Worm (Caenorhabditis elegans) whole organism, L1 larva: ENCODE results near the gene C13G3.12.

Source experiments
- C16A3.4 ChIP-seq: fragments of 150-350 bp; optimal IDR thresholded peaks from 2 replicates; lab custom pipeline; 2014; ENCODE audit warnings: missing biosample characterization, missing genetic modification characterization
- aha-1 ChIP-seq: fragments of 150-350 bp; optimal IDR thresholded peaks from 2 replicates; lab custom pipeline; 2014; ENCODE audit warnings: missing biosample characterization, missing genetic modification characterization
- alr-1 ChIP-seq: fragments of 200-800 bp; sonication (Bioruptor generic); optimal IDR thresholded peaks from 2 replicates; lab custom pipeline; 2018; ENCODE audit warnings: borderline replicate concordance, mild to moderate bottlenecking, missing genetic modification characterization, missing compliant biosample characterization
- blmp-1 ChIP-seq: fragments of 150-350 bp; optimal IDR thresholded peaks from 2 replicates; lab custom pipeline; 2014; ENCODE audit warnings: missing biosample characterization, missing genetic modification characterization
- ceh-8 ChIP-seq: fragments of 200-800 bp; sonication (Bioruptor generic); optimal IDR thresholded peaks from 2 replicates; lab custom pipeline; 2018; ENCODE audit warnings: mild to moderate bottlenecking, missing genetic modification characterization, moderate library complexity, missing compliant biosample characterization
- ceh-82 ChIP-seq, 3 experiments: fragments of 150-350 bp in 1 of 3; sonication (generic microtip) in 2 of 3; optimal IDR thresholded peaks; 2 replicates each; lab custom pipeline; 2014 to 2017; ENCODE audit warnings: missing biosample characterization in 3 of 3, missing genetic modification characterization in 3 of 3
- ces-1 ChIP-seq: fragments of 150-350 bp; optimal IDR thresholded peaks from 2 replicates; lab custom pipeline; 2014; ENCODE audit warnings: missing biosample characterization, missing genetic modification reagents, missing genetic modification characterization
- dsc-1 ChIP-seq: sonication (generic microtip); optimal IDR thresholded peaks from 2 replicates; lab custom pipeline; 2016; ENCODE audit warnings: mild to moderate bottlenecking, missing genetic modification characterization, missing compliant biosample characterization
- efl-1 ChIP-seq, 4 experiments: fragments of 150-350 bp; optimal IDR thresholded peaks in 3 of 4; peaks in 1 of 4; 1 replicate in 1 of 4; 2 replicates in 3 of 4; lab custom pipeline; 2014; ENCODE audit warnings: missing biosample characterization in 2 of 4, missing genetic modification characterization in 2 of 4, missing genetic modification reagents in 2 of 4
- egl-27 ChIP-seq, 2 experiments: fragments of 150-350 bp in 1 of 2; sonication (generic microtip); optimal IDR thresholded peaks; 3 replicates each; lab custom pipeline; 2017 to 2018; ENCODE audit warnings: missing biosample characterization in 2 of 2, missing genetic modification characterization in 2 of 2, missing genetic modification reagents in 2 of 2
- elt-3 ChIP-seq, 6 experiments: fragments of 150-350 bp in 1 of 6; sonication (generic microtip); optimal IDR thresholded peaks; 2 replicates each; lab custom pipeline; 2017 to 2018; ENCODE audit warnings: missing biosample characterization in 6 of 6, missing genetic modification characterization in 6 of 6, inconsistent platforms in 1 of 6
- ets-5 ChIP-seq: fragments of 200-800 bp; sonication (Bioruptor generic); IDR thresholded peaks from 2 replicates; pipeline ENCODE4 v1.3.6; 2022; ENCODE audit warnings: missing genetic modification characterization, missing compliant biosample characterization
- fkh-8 ChIP-seq: sonication (generic microtip); optimal IDR thresholded peaks from 2 replicates; lab custom pipeline; 2016; ENCODE audit warnings: mild to moderate bottlenecking, missing genetic modification characterization, missing compliant biosample characterization
- hlh-4 ChIP-seq: sonication (generic microtip); optimal IDR thresholded peaks from 2 replicates; lab custom pipeline; 2016; ENCODE audit warnings: mild to moderate bottlenecking, missing genetic modification characterization, missing compliant biosample characterization
- irx-1 ChIP-seq: sonication (generic microtip); optimal IDR thresholded peaks from 2 replicates; lab custom pipeline; 2016; ENCODE audit warnings: missing genetic modification characterization, missing compliant biosample characterization
- jun-1 ChIP-seq: fragments of 150-350 bp; optimal IDR thresholded peaks from 2 replicates; lab custom pipeline; 2014; ENCODE audit warnings: missing biosample characterization, missing genetic modification reagents, missing genetic modification characterization
- lin-14 ChIP-seq: fragments of 200-800 bp; sonication (Bioruptor generic); optimal IDR thresholded peaks from 2 replicates; lab custom pipeline; 2018; ENCODE audit warnings: mild to moderate bottlenecking, missing genetic modification characterization, moderate library complexity, missing compliant biosample characterization
- lin-35 ChIP-seq, 2 experiments: fragments of 150-350 bp; optimal IDR thresholded peaks; 2 replicates each; lab custom pipeline; 2014; ENCODE audit warnings: missing biosample characterization in 2 of 2, missing genetic modification characterization in 2 of 2, missing genetic modification reagents in 2 of 2
- lir-3 ChIP-seq: sonication (generic microtip); optimal IDR thresholded peaks from 2 replicates; lab custom pipeline; 2016; ENCODE audit warnings: mild to moderate bottlenecking, missing genetic modification characterization, moderate library complexity, missing compliant biosample characterization; ENCODE audit not compliant: poor library complexity
- lsy-2 ChIP-seq, 2 experiments: fragments of 150-350 bp; optimal IDR thresholded peaks; 2 replicates each; lab custom pipeline; 2014; ENCODE audit warnings: missing biosample characterization in 2 of 2, missing genetic modification characterization in 2 of 2
- mdl-1 ChIP-seq, 2 experiments: fragments of 150-350 bp; optimal IDR thresholded peaks; 2 replicates each; lab custom pipeline; 2014 to 2017; ENCODE audit warnings: missing biosample characterization in 2 of 2, missing genetic modification characterization in 2 of 2, inconsistent platforms in 1 of 2
- mep-1 ChIP-seq: fragments of 150-350 bp; optimal IDR thresholded peaks from 2 replicates; lab custom pipeline; 2014; ENCODE audit warnings: missing biosample characterization, missing genetic modification characterization
- nhr-19 ChIP-seq: fragments of 200-800 bp; sonication (Bioruptor generic); conservative IDR thresholded peaks from 2 replicates; pipeline ENCODE4 v1.3.6; 2022; ENCODE audit warnings: missing genetic modification characterization, missing compliant biosample characterization
- nhr-20 ChIP-seq: sonication (generic microtip); optimal IDR thresholded peaks from 2 replicates; lab custom pipeline; 2016; ENCODE audit warnings: mild to moderate bottlenecking, missing genetic modification characterization, missing compliant biosample characterization
- nhr-71 ChIP-seq: sonication (generic microtip); optimal IDR thresholded peaks from 2 replicates; lab custom pipeline; 2016; ENCODE audit warnings: mild to moderate bottlenecking, missing genetic modification characterization, moderate library complexity, missing compliant biosample characterization
- nhr-76 ChIP-seq: sonication (generic microtip); optimal IDR thresholded peaks from 2 replicates; lab custom pipeline; 2017; ENCODE audit warnings: missing biosample characterization, missing genetic modification characterization
- nhr-77 ChIP-seq: fragments of 150-350 bp; optimal IDR thresholded peaks from 2 replicates; lab custom pipeline; 2014; ENCODE audit warnings: missing biosample characterization, missing genetic modification characterization
- nhr-85 ChIP-seq: sonication (generic microtip); peaks from one replicate; lab custom pipeline; 2016; ENCODE audit warnings: missing genetic modification characterization, inconsistent platforms, missing compliant biosample characterization
- rnt-1 ChIP-seq: sonication (generic microtip); optimal IDR thresholded peaks from 2 replicates; lab custom pipeline; 2016; ENCODE audit warnings: mild to moderate bottlenecking, missing genetic modification characterization, moderate library complexity, missing compliant biosample characterization
- skn-1 ChIP-seq: fragments of 150-350 bp; optimal IDR thresholded peaks from 2 replicates; lab custom pipeline; 2014; ENCODE audit warnings: missing biosample characterization, missing genetic modification characterization
- snu-23 ChIP-seq: sonication (generic microtip); optimal IDR thresholded peaks from 2 replicates; lab custom pipeline; 2016; ENCODE audit warnings: missing genetic modification characterization, missing compliant biosample characterization
- sptf-1 ChIP-seq: fragments of 150-350 bp; optimal IDR thresholded peaks from 2 replicates; lab custom pipeline; 2014; ENCODE audit warnings: missing biosample characterization, missing genetic modification characterization
- tlp-1 ChIP-seq: fragments of 150-350 bp; optimal IDR thresholded peaks from 2 replicates; lab custom pipeline; 2014; ENCODE audit warnings: missing biosample characterization, missing genetic modification characterization
- unc-62 ChIP-seq: fragments of 150-350 bp; optimal IDR thresholded peaks from 2 replicates; lab custom pipeline; 2014; ENCODE audit warnings: missing biosample characterization, missing genetic modification reagents, missing genetic modification characterization
- unc-98 ChIP-seq: fragments of 200-800 bp; sonication (Bioruptor generic); IDR thresholded peaks from 2 replicates; pipeline ENCODE4 v1.3.6; 2022; ENCODE audit warnings: missing genetic modification characterization, missing compliant biosample characterization
- vab-15 ChIP-seq: sonication (generic microtip); optimal IDR thresholded peaks from 2 replicates; lab custom pipeline; 2017; ENCODE audit warnings: missing genotype, mild to moderate bottlenecking, missing genetic modification characterization, missing compliant biosample characterization
- zag-1 ChIP-seq: fragments of 150-350 bp; optimal IDR thresholded peaks from 2 replicates; lab custom pipeline; 2014; ENCODE audit warnings: missing biosample characterization, missing genetic modification characterization
- zip-4 ChIP-seq: fragments of 200-800 bp; sonication (Bioruptor generic); optimal IDR thresholded peaks from 2 replicates; lab custom pipeline; 2018; ENCODE audit warnings: mild to moderate bottlenecking, missing genetic modification characterization, moderate library complexity, missing compliant biosample characterization
- ztf-11 ChIP-seq, 2 experiments: sonication (generic microtip); optimal IDR thresholded peaks; 2 replicates each; lab custom pipeline; 2016 to 2017; ENCODE audit warnings: missing genetic modification characterization in 2 of 2, missing biosample characterization in 1 of 2, missing compliant biosample characterization in 1 of 2

The C13G3.12 gene

ce11 chrV:11065513-11065912 is 42.8 kb upstream of the C13G3.12 start, which contains the start of gene nlp-80:
Gene nlp-80, minus strand, starts transcription at chrV:11065613.
- TF ChIP-seq fkh-8 (tag; lab: Kevin White, UChicago) (peak; percentile 6), zip-4 (GFP tag; lab: Kevin White, UChicago) (no peak), ets-5 (no peak), nhr-77 (tag; lab: Kevin White, UChicago) (no peak), nhr-76 (no peak), ceh-8 (no peak)

DNA sequence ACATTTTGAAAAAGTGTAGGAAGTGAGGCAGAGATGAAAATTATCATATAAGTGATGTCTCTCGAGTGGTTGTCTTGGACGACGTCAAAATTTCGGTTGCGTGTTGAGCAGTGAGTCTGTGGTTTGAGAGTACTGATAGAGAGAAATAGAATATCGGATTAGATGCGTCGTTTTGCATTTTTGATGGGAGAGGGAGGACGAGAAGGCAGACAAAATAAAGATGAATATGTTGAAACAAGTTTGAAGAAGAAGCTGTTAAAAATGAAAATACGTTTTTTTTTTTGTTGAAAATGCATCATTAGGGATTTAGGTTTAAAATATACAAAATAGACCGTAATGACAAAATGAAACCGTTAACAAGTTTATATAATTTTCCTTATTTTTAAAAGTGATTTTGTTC is 40.4 kb upstream of the C13G3.12 start, which contains the start of gene T04C12.9:
TSS of gene T04C12.9 (minus strand) at position 101 of the 400 bp plus-strand sequence.
- TF ChIP-seq alr-1 (tag; lab: Kevin White, UChicago) (no peak), lsy-2 (tag; optimal IDR thresholded peaks at IDR 0.05; lab: Kevin White, UChicago) (no peak), efl-1 (optimal IDR thresholded peaks at IDR 0.05; lab: Kevin White, UChicago) (no peak), efl-1 (GFP tag; optimal IDR thresholded peaks at IDR 0.05 in 1 of 2; lab: Kevin White, UChicago) (no peak), irx-1 (tag; lab: Kevin White, UChicago) (no peak), vab-15 (tag; lab: Kevin White, UChicago) (no peak), lir-3 (tag; lab: Kevin White, UChicago) (no peak), hlh-4 (tag; lab: Kevin White, UChicago) (no peak), sptf-1 (tag; lab: Kevin White, UChicago) (no peak), snu-23 (GFP tag; lab: Kevin White, UChicago) (no peak), egl-27 (tag; optimal IDR thresholded peaks at IDR 0.05; lab: Kevin White, UChicago) (no peak), dsc-1 (tag; lab: Kevin White, UChicago) (no peak), unc-62 (no peak), ztf-11 (tag; optimal IDR thresholded peaks at IDR 0.05; lab: Kevin White, UChicago) (no peak), nhr-85 (tag; lab: Kevin White, UChicago) (no peak)

ce11 chrV:11061887-11062286 is 39.2 kb upstream of the C13G3.12 start:
- TF ChIP-seq unc-98 (GFP tag; lab: Robert Waterston, UW) (no peak), lin-35 (GFP tag; optimal IDR thresholded peaks at IDR 0.05; lab: Kevin White, UChicago) (peak in 1 of 2 experiments; percentile 15), nhr-85 (tag; lab: Kevin White, UChicago) (peak; percentile 70), snu-23 (GFP tag; lab: Kevin White, UChicago) (peak; percentile 40), blmp-1 (tag; lab: Kevin White, UChicago) (peak; percentile 90), mep-1 (tag; lab: Kevin White, UChicago) (peak; percentile 23), nhr-71 (tag; lab: Kevin White, UChicago) (peak; percentile 12), nhr-19 (no peak), nhr-77 (tag; lab: Kevin White, UChicago) (no peak), nhr-76 (no peak), nhr-20 (tag; lab: Kevin White, UChicago) (peak; percentile 36), lin-14 (GFP tag; lab: Kevin White, UChicago) (peak; percentile 62)

DNA sequence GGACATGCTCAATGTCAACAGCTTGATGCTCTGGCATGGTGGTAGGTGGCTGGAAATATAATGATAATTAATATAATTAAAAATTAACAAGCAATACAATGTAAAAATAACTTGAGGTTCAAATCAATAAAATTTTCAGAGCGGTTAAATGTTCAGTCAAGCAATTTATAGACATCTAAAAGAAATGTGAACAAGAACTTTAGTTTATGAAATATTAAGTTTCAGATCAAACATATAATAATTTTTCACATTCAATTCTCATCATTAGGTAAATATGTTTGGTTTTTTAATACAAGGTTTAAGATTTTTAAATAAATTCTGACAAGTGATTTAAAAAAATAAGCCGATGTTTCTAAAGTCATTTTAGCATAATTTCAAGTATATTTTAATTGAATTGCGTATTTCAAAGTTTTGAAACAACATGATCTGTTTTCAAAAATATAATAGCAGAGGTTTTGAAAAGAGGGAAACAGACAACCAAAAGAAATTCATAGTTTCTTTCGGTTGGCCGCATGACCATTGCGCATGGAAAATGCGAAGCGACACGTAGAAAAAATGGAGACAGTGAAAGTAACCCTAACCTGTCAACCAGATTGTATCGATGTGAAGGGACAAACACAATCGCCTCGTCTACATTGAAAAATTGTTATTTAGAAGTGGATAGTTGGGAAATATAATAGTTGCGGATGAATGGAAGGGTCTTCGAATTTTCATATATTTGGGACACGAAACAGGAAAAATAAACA is 37.7 kb upstream of the C13G3.12 start, which contains the start of gene T04C12.11:
TSS of gene T04C12.11 (minus strand) at position 51 of the 746 bp plus-strand sequence.
- TF ChIP-seq nhr-71 (tag; lab: Kevin White, UChicago) (peak; percentile 32), aha-1 (tag; lab: Kevin White, UChicago) (no peak), lin-14 (GFP tag; lab: Kevin White, UChicago) (peak; percentile 72), nhr-85 (tag; lab: Kevin White, UChicago) (peak; percentile 85), nhr-20 (tag; lab: Kevin White, UChicago) (peak; percentile 66), tlp-1 (tag; lab: Kevin White, UChicago) (no peak), snu-23 (GFP tag; lab: Kevin White, UChicago) (peak; percentile 65), mdl-1 (tag; optimal IDR thresholded peaks at IDR 0.05; lab: Kevin White, UChicago) (peak in 1 of 2 experiments; percentile 43), ceh-82 (tag; optimal IDR thresholded peaks at IDR 0.05; lab: Kevin White, UChicago) (no peak), elt-3 (tag; optimal IDR thresholded peaks at IDR 0.05; lab: Kevin White, UChicago) (peak in 1 of 6 experiments; percentile 32), ces-1 (GFP tag; lab: Kevin White, UChicago) (no peak), blmp-1 (tag; lab: Kevin White, UChicago) (peak; percentile 99), mep-1 (tag; lab: Kevin White, UChicago) (peak; percentile 77), lin-35 (GFP tag; optimal IDR thresholded peaks at IDR 0.05; lab: Kevin White, UChicago) (peak in 1 of 2 experiments; percentile 19), nhr-76 (no peak), jun-1 (tag; lab: Kevin White, UChicago) (no peak), zag-1 (tag; lab: Kevin White, UChicago) (no peak), lsy-2 (tag; optimal IDR thresholded peaks at IDR 0.05; lab: Kevin White, UChicago) (peak in 1 of 2 experiments; percentile 30), C16A3.4 (tag; lab: Kevin White, UChicago) (peak; percentile 8), efl-1 (optimal IDR thresholded peaks at IDR 0.05; lab: Kevin White, UChicago) (no peak), efl-1 (GFP tag; optimal IDR thresholded peaks at IDR 0.05 in 1 of 2; lab: Kevin White, UChicago) (peak in 1 of 2 experiments; percentile 64), rnt-1 (tag; lab: Kevin White, UChicago) (no peak), skn-1 (tag; lab: Kevin White, UChicago) (peak; percentile 10)
- TF ChIP-seq, all 84 proteins: peak for 14
